Worm (Caenorhabditis elegans): ENCODE measurements around the gene W06D11.1.

DNA sequence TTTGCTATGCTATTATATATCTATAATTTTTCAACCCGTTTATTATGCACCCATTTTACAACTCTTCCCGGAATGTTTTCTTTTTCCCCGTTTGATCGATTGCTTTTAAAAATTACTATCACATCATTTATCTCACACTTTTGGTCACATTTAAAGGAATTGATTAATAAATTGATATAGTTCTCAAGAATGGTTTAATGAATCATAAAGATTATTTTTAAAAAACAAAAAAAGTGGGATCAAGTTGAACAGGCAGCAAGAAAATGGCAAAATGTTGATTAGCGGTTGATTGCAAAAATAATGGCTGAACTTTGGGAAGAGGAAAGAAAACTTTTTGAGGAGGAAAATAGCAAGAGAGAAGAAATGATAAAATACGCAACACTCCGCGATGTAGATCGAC is 5.5 kb downstream of the W06D11.1 start, which contains the start of gene W06D11.5:
- TF ChIP-seq him-1 (tag; optimal IDR thresholded peaks at IDR 0.05) (no peak), dao-5 (tag; optimal IDR thresholded peaks at IDR 0.05) (no peak), W03F9.2 (tag; optimal IDR thresholded peaks at IDR 0.05) (no peak)

Measured in whole organism, L4/young adult.